Worm (Caenorhabditis elegans) whole organism, L1 larva: ENCODE results near the gene srh-154.

Experiments used
- C04F5.9 ChIP-seq: sonication (generic microtip); optimal IDR thresholded peaks from 2 replicates; lab custom pipeline; 2016; ENCODE audit warnings: missing genetic modification characterization, missing compliant biosample characterization
- C34B4.2 ChIP-seq: sonication (generic microtip); optimal IDR thresholded peaks from 2 replicates; lab custom pipeline; 2017; ENCODE audit warnings: mild to moderate bottlenecking, missing genetic modification characterization, missing compliant biosample characterization
- Y116A8C.19 ChIP-seq: sonication (generic microtip); optimal IDR thresholded peaks from 2 replicates; lab custom pipeline; 2016; ENCODE audit warnings: missing compliant biosample characterization, missing genetic modification characterization, borderline replicate concordance
- ceh-8 ChIP-seq: fragments of 200-800 bp; sonication (Bioruptor generic); optimal IDR thresholded peaks from 2 replicates; lab custom pipeline; 2018; ENCODE audit warnings: mild to moderate bottlenecking, missing genetic modification characterization, moderate library complexity, missing compliant biosample characterization
- ceh-88 ChIP-seq: fragments of 200-800 bp; sonication (Bioruptor generic); IDR thresholded peaks from 2 replicates; pipeline ENCODE4 v1.3.6; 2022; ENCODE audit warnings: missing genetic modification characterization, missing compliant biosample characterization
- ceh-90 ChIP-seq: sonication (generic microtip); optimal IDR thresholded peaks from 2 replicates; lab custom pipeline; 2016; ENCODE audit warnings: missing genetic modification characterization, missing compliant biosample characterization
- ces-1 ChIP-seq: fragments of 150-350 bp; optimal IDR thresholded peaks from 2 replicates; lab custom pipeline; 2014; ENCODE audit warnings: missing biosample characterization, missing genetic modification reagents, missing genetic modification characterization
- dpl-1 ChIP-seq, 3 experiments: fragments of 150-350 bp in 2 of 3; sonication (generic microtip) in 1 of 3; optimal IDR thresholded peaks; 2 replicates each; lab custom pipeline; 2014 to 2017; ENCODE audit warnings: missing biosample characterization in 3 of 3, missing genetic modification characterization in 3 of 3, missing genetic modification reagents in 3 of 3
- dsc-1 ChIP-seq: sonication (generic microtip); optimal IDR thresholded peaks from 2 replicates; lab custom pipeline; 2016; ENCODE audit warnings: mild to moderate bottlenecking, missing genetic modification characterization, missing compliant biosample characterization
- efl-1 ChIP-seq, 4 experiments: fragments of 150-350 bp; optimal IDR thresholded peaks in 3 of 4; peaks in 1 of 4; 1 replicate in 1 of 4; 2 replicates in 3 of 4; lab custom pipeline; 2014; ENCODE audit warnings: missing biosample characterization in 2 of 4, missing genetic modification characterization in 2 of 4, missing genetic modification reagents in 2 of 4
- efl-3 ChIP-seq: fragments of 200-800 bp; sonication (Bioruptor generic); optimal IDR thresholded peaks from 2 replicates; lab custom pipeline; 2018; ENCODE audit warnings: mild to moderate bottlenecking, missing genetic modification characterization, missing compliant biosample characterization
- egl-27 ChIP-seq, 2 experiments: fragments of 150-350 bp in 1 of 2; sonication (generic microtip); optimal IDR thresholded peaks; 3 replicates each; lab custom pipeline; 2017 to 2018; ENCODE audit warnings: missing biosample characterization in 2 of 2, missing genetic modification characterization in 2 of 2, missing genetic modification reagents in 2 of 2
- elt-2 ChIP-seq: sonication (generic microtip); optimal IDR thresholded peaks from 2 replicates; lab custom pipeline; 2016; ENCODE audit warnings: missing genetic modification characterization, mild to moderate bottlenecking, inconsistent platforms, missing compliant biosample characterization, missing genetic modification reagents
- fkh-4 ChIP-seq: sonication (generic microtip); optimal IDR thresholded peaks from 2 replicates; lab custom pipeline; 2016; ENCODE audit warnings: missing compliant biosample characterization, missing genetic modification characterization, borderline replicate concordance
- grh-1 ChIP-seq: fragments of 200-800 bp; sonication (Bioruptor generic); IDR thresholded peaks from 2 replicates; pipeline ENCODE4 v1.3.6; 2022; ENCODE audit warnings: missing genetic modification reagents, missing genetic modification characterization, missing compliant biosample characterization
- hlh-4 ChIP-seq: sonication (generic microtip); optimal IDR thresholded peaks from 2 replicates; lab custom pipeline; 2016; ENCODE audit warnings: mild to moderate bottlenecking, missing genetic modification characterization, missing compliant biosample characterization
- irx-1 ChIP-seq: sonication (generic microtip); optimal IDR thresholded peaks from 2 replicates; lab custom pipeline; 2016; ENCODE audit warnings: missing genetic modification characterization, missing compliant biosample characterization
- lin-13 ChIP-seq: fragments of 150-350 bp; optimal IDR thresholded peaks from 2 replicates; lab custom pipeline; 2014; ENCODE audit warnings: missing biosample characterization, missing genetic modification reagents, missing genetic modification characterization
- lin-15B ChIP-seq: fragments of 150-350 bp; sonication (generic microtip); optimal IDR thresholded peaks from 3 replicates; lab custom pipeline; 2014; ENCODE audit warnings: missing biosample characterization, missing genetic modification characterization
- lin-35 ChIP-seq, 2 experiments: fragments of 150-350 bp; optimal IDR thresholded peaks; 2 replicates each; lab custom pipeline; 2014; ENCODE audit warnings: missing biosample characterization in 2 of 2, missing genetic modification characterization in 2 of 2, missing genetic modification reagents in 2 of 2
- nhr-11 ChIP-seq: fragments of 150-350 bp; optimal IDR thresholded peaks from 2 replicates; lab custom pipeline; 2014; ENCODE audit warnings: missing biosample characterization, missing genetic modification characterization
- nhr-12 ChIP-seq: sonication (generic microtip); optimal IDR thresholded peaks from 2 replicates; lab custom pipeline; 2017; ENCODE audit warnings: missing biosample characterization, missing genetic modification characterization
- nhr-19 ChIP-seq: fragments of 200-800 bp; sonication (Bioruptor generic); conservative IDR thresholded peaks from 2 replicates; pipeline ENCODE4 v1.3.6; 2022; ENCODE audit warnings: missing genetic modification characterization, missing compliant biosample characterization
- nhr-237 ChIP-seq: fragments of 150-350 bp; optimal IDR thresholded peaks from 2 replicates; lab custom pipeline; 2014; ENCODE audit warnings: missing biosample characterization, missing genetic modification characterization
- nhr-77 ChIP-seq: fragments of 150-350 bp; optimal IDR thresholded peaks from 2 replicates; lab custom pipeline; 2014; ENCODE audit warnings: missing biosample characterization, missing genetic modification characterization
- nhr-84 ChIP-seq: sonication (generic microtip); optimal IDR thresholded peaks from 2 replicates; lab custom pipeline; 2017; ENCODE audit warnings: missing biosample characterization, missing genetic modification characterization
- nhr-90 ChIP-seq: sonication (generic microtip); optimal IDR thresholded peaks from 2 replicates; lab custom pipeline; 2016; ENCODE audit warnings: mild to moderate bottlenecking, missing genetic modification characterization, missing compliant biosample characterization; ENCODE audit not compliant: poor library complexity
- pax-3 ChIP-seq: fragments of 200-800 bp; sonication (Bioruptor generic); optimal IDR thresholded peaks from 2 replicates; lab custom pipeline; 2018; ENCODE audit warnings: mild to moderate bottlenecking, missing genetic modification characterization, moderate library complexity, missing compliant biosample characterization
- pqm-1 ChIP-seq: sonication (generic microtip); optimal IDR thresholded peaks from 3 replicates; lab custom pipeline; 2017; ENCODE audit warnings: missing biosample characterization, missing genetic modification characterization
- snpc-4 ChIP-seq: fragments of 150-350 bp; optimal IDR thresholded peaks from 2 replicates; lab custom pipeline; 2014; ENCODE audit warnings: missing biosample characterization, missing genetic modification characterization
- swsn-7 ChIP-seq: sonication (generic microtip); optimal IDR thresholded peaks from 2 replicates; lab custom pipeline; 2016; ENCODE audit warnings: missing genetic modification characterization, missing compliant biosample characterization
- unc-30 ChIP-seq: sonication (generic microtip); optimal IDR thresholded peaks from 2 replicates; lab custom pipeline; 2017; ENCODE audit warnings: missing biosample characterization, missing genetic modification characterization
- vab-15 ChIP-seq: sonication (generic microtip); optimal IDR thresholded peaks from 2 replicates; lab custom pipeline; 2017; ENCODE audit warnings: missing genotype, mild to moderate bottlenecking, missing genetic modification characterization, missing compliant biosample characterization
- zag-1 ChIP-seq: fragments of 150-350 bp; optimal IDR thresholded peaks from 2 replicates; lab custom pipeline; 2014; ENCODE audit warnings: missing biosample characterization, missing genetic modification characterization

The srh-154 gene

ce11 chrV:17430903-17431302, 8.6 kb upstream of the srh-154 start, which contains the start of gene srbc-27:
TSS of gene srbc-27 (plus strand) at chrV:17431203.
- TF ChIP-seq zag-1 (tag; lab: Kevin White, UChicago), result no peak

DNA sequence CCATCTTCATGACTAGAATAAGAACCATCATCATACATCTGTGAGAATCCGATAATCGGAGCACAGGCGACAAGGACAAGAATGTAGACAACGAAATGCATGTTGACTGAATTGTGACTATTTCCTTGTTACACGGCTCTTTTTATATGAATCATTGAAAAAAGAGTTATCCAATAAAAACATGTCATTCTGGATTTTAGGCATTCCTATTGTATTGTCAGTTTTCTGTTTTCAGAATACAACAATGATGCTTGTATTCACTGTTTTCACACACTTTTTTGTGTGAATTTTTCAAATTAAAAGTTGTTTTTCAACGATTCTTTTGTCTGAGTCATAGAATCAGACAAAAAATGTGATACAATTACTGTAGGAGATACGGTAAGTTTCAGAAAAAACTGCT, 3.0 kb upstream of the srh-154 start, which contains the start of gene F20E11.18:
Gene F20E11.18 (minus strand): TSS at position 101 of the 400 bp plus-strand sequence.
- TF ChIP-seq pax-3 (tag; lab: Kevin White, UChicago), result no peak
- no peak for TF ChIP-seq nhr-11 (tag; lab: Kevin White, UChicago)
- TF ChIP-seq hlh-4, result no peak
- no peak for TF ChIP-seq vab-15 (tag; lab: Kevin White, UChicago)
- TF ChIP-seq nhr-90 (tag; lab: Kevin White, UChicago), result no peak
- no peak for TF ChIP-seq efl-1 (optimal IDR thresholded peaks at IDR 0.05; lab: Kevin White, UChicago)
- no peak for TF ChIP-seq efl-1 (GFP tag; optimal IDR thresholded peaks at IDR 0.05 in 1 of 2; lab: Kevin White, UChicago)
- TF ChIP-seq nhr-84 (tag; lab: Kevin White, UChicago), result no peak
- no peak for TF ChIP-seq nhr-19 (GFP tag; lab: Robert Waterston, UW)
- no peak for TF ChIP-seq lin-15B
- no peak for TF ChIP-seq unc-30 (tag; lab: Kevin White, UChicago)
- TF ChIP-seq Y116A8C.19 (tag; lab: Kevin White, UChicago), result no peak
- TF ChIP-seq irx-1 (tag; lab: Kevin White, UChicago), result no peak
- no peak for TF ChIP-seq zag-1 (tag; lab: Kevin White, UChicago)
- no peak for TF ChIP-seq nhr-12 (tag; lab: Kevin White, UChicago)

- TF ChIP-seq snpc-4 (tag; lab: Kevin White, UChicago), result no peak
- no peak for TF ChIP-seq hlh-4
- TF ChIP-seq nhr-77 (tag; lab: Kevin White, UChicago), result no peak
- TF ChIP-seq unc-30 (tag; lab: Kevin White, UChicago), result no peak
- no peak for TF ChIP-seq lin-35 (GFP tag; optimal IDR thresholded peaks at IDR 0.05; lab: Kevin White, UChicago)
- no peak for TF ChIP-seq lin-13 (GFP tag; lab: Kevin White, UChicago)
- TF ChIP-seq egl-27 (tag; optimal IDR thresholded peaks at IDR 0.05; lab: Kevin White, UChicago), result no peak
- TF ChIP-seq, all 84 proteins: peak for 0
Observed at ce11 chrV:17438317-17438716, 1.2 kb upstream of the srh-154 start, which contains the start of gene srsx-2. TSS of gene srsx-2 (minus strand) at chrV:17438417.

- TF ChIP-seq nhr-237 (tag; lab: Kevin White, UChicago), result no peak
- no peak for TF ChIP-seq pqm-1 (tag; lab: Kevin White, UChicago)
- no peak for TF ChIP-seq dsc-1 (tag; lab: Kevin White, UChicago)
- no peak for TF ChIP-seq C04F5.9 (tag; lab: Kevin White, UChicago)
- TF ChIP-seq nhr-90 (tag; lab: Kevin White, UChicago), result no peak
- TF ChIP-seq irx-1 (tag; lab: Kevin White, UChicago), result no peak
- TF ChIP-seq ces-1 (GFP tag; lab: Kevin White, UChicago), result no peak
- no peak for TF ChIP-seq efl-3 (GFP tag; lab: Kevin White, UChicago)
- TF ChIP-seq nhr-12 (tag; lab: Kevin White, UChicago), result no peak
- TF ChIP-seq ceh-8, result no peak
- no peak for TF ChIP-seq dpl-1 (GFP tag; optimal IDR thresholded peaks at IDR 0.05; lab: Kevin White, UChicago)
- TF ChIP-seq C34B4.2, result no peak
- TF ChIP-seq hlh-4, result no peak
- no peak for TF ChIP-seq ceh-88 (GFP tag; lab: Robert Waterston, UW)
- TF ChIP-seq grh-1 (GFP tag; lab: Robert Waterston, UW), result no peak
- no peak for TF ChIP-seq lin-35 (GFP tag; optimal IDR thresholded peaks at IDR 0.05; lab: Kevin White, UChicago)
- no peak for TF ChIP-seq swsn-7 (tag; lab: Kevin White, UChicago)
- TF ChIP-seq fkh-4 (tag; lab: Kevin White, UChicago), result no peak
- no peak for TF ChIP-seq ceh-90 (tag; lab: Kevin White, UChicago)
- TF ChIP-seq elt-2 (tag; lab: Kevin White, UChicago), result no peak
- TF ChIP-seq, all 84 proteins: peak for 0
Observed at ce11 chrV:17449836-17450235, 10.3 kb downstream of the srh-154 start.
